Worm (Caenorhabditis elegans) whole organism, young adult: Measurements from ENCODE around the gene Y54H5A.2.

Experiments used
- B0336.3 ChIP-seq: fragments of 200-800 bp; sonication (Bioruptor generic); IDR thresholded peaks from 2 replicates; pipeline ENCODE4 v1.3.6; 2022; ENCODE audit warnings: missing genetic modification characterization, missing compliant biosample characterization
- C06A6.2 ChIP-seq: fragments of 200-800 bp; sonication (Bioruptor generic); conservative IDR thresholded peaks from 2 replicates; pipeline ENCODE4 v1.3.6; 2022; ENCODE audit warnings: missing genetic modification characterization, missing compliant biosample characterization
- C17E4.6 ChIP-seq: fragments of 200-800 bp; sonication (Bioruptor generic); IDR thresholded peaks from 2 replicates; pipeline ENCODE4 v1.3.6; 2022; ENCODE audit warnings: missing genetic modification reagents, missing genetic modification characterization, missing compliant biosample characterization
- D2030.7 ChIP-seq: fragments of 200-800 bp; sonication (Bioruptor generic); IDR thresholded peaks from 2 replicates; pipeline ENCODE4 v1.3.6; 2022; ENCODE audit warnings: missing genetic modification reagents, missing genetic modification characterization, missing compliant biosample characterization
- F23B12.7 ChIP-seq: sonication (generic microtip); optimal IDR thresholded peaks from 2 replicates; lab custom pipeline; 2017; ENCODE audit warnings: missing genetic modification characterization, mild to moderate bottlenecking, missing compliant biosample characterization, antibody characterized with exemption, moderate library complexity; ENCODE audit not compliant: insufficient read depth
- F57A8.1 ChIP-seq: fragments of 200-800 bp; sonication (Bioruptor generic); optimal IDR thresholded peaks from 2 replicates; lab custom pipeline; 2018; ENCODE audit warnings: mild to moderate bottlenecking, missing genetic modification characterization, moderate library complexity, missing compliant biosample characterization
- K11D2.4 ChIP-seq: fragments of 200-800 bp; sonication (Bioruptor generic); IDR thresholded peaks from 2 replicates; pipeline ENCODE4 v1.3.6; 2022; ENCODE audit warnings: missing genetic modification reagents, missing genetic modification characterization, missing compliant biosample characterization
- aptf-3 ChIP-seq: fragments of 200-800 bp; sonication (Bioruptor generic); IDR thresholded peaks from 2 replicates; pipeline ENCODE4 v1.3.6; 2022; ENCODE audit warnings: missing genetic modification characterization, missing compliant biosample characterization
- bed-2 ChIP-seq: fragments of 200-800 bp; sonication (Bioruptor generic); IDR thresholded peaks from 2 replicates; pipeline ENCODE4 v1.3.6; 2022; ENCODE audit warnings: missing genetic modification reagents, missing genetic modification characterization, missing compliant biosample characterization
- cebp-2 ChIP-seq: fragments of 200-800 bp; sonication (Bioruptor generic); IDR thresholded peaks from 2 replicates; pipeline ENCODE4 v1.3.6; 2022; ENCODE audit warnings: missing genetic modification characterization, missing compliant biosample characterization
- ceh-40 ChIP-seq: fragments of 200-800 bp; sonication (Bioruptor generic); IDR thresholded peaks from 2 replicates; pipeline ENCODE4 v1.3.6; 2022; ENCODE audit warnings: missing genetic modification characterization, missing compliant biosample characterization
- dox-1 ChIP-seq: fragments of 200-800 bp; sonication (Bioruptor generic); IDR thresholded peaks from 2 replicates; pipeline ENCODE4 v1.3.6; 2022; ENCODE audit warnings: missing genetic modification reagents, missing genetic modification characterization, missing compliant biosample characterization
- dpl-1 ChIP-seq: fragments of 150-350 bp; optimal IDR thresholded peaks from 2 replicates; lab custom pipeline; 2014; ENCODE audit warnings: missing biosample characterization, missing genetic modification reagents, missing genetic modification characterization
- ekl-4 ChIP-seq: fragments of 200-800 bp; sonication (Bioruptor generic); IDR thresholded peaks from 2 replicates; pipeline ENCODE4 v1.3.6; 2022; ENCODE audit warnings: missing genetic modification reagents, missing genetic modification characterization, missing compliant biosample characterization
- gei-17 ChIP-seq: fragments of 200-800 bp; sonication (Bioruptor generic); optimal IDR thresholded peaks from 2 replicates; lab custom pipeline; 2018; ENCODE audit warnings: mild to moderate bottlenecking, missing genetic modification characterization, missing compliant biosample characterization
- hmg-20 ChIP-seq: fragments of 200-800 bp; sonication (Bioruptor generic); IDR thresholded peaks from 2 replicates; pipeline ENCODE4 v1.3.6; 2022; ENCODE audit warnings: missing genetic modification reagents, missing genetic modification characterization, missing compliant biosample characterization
- lag-1 ChIP-seq: fragments of 200-800 bp; sonication (Bioruptor generic); IDR thresholded peaks from 2 replicates; pipeline ENCODE4 v1.3.6; 2022; ENCODE audit warnings: missing genetic modification reagents, missing genetic modification characterization, missing compliant biosample characterization
- let-526 ChIP-seq: fragments of 200-800 bp; sonication (Bioruptor generic); IDR thresholded peaks from 2 replicates; pipeline ENCODE4 v1.3.6; 2022; ENCODE audit warnings: missing genetic modification reagents, missing genetic modification characterization, missing compliant biosample characterization
- madf-10 ChIP-seq: sonication (generic microtip); optimal IDR thresholded peaks from 2 replicates; lab custom pipeline; 2016; ENCODE audit warnings: mild to moderate bottlenecking, missing genetic modification characterization, missing compliant biosample characterization
- madf-3 ChIP-seq: fragments of 200-800 bp; sonication (Bioruptor generic); IDR thresholded peaks from 2 replicates; pipeline ENCODE4 v1.3.6; 2022; ENCODE audit warnings: missing genetic modification reagents, missing genetic modification characterization, missing compliant biosample characterization
- mes-4 ChIP-seq: sonication (generic microtip); optimal IDR thresholded peaks from 2 replicates; lab custom pipeline; 2016; ENCODE audit warnings: missing genotype, missing genetic modification characterization, missing compliant biosample characterization
- mxl-1 ChIP-seq: sonication (generic microtip); optimal IDR thresholded peaks from 2 replicates; lab custom pipeline; 2016; ENCODE audit warnings: missing genetic modification characterization, missing compliant biosample characterization
- nfya-2 ChIP-seq: fragments of 200-800 bp; sonication (Bioruptor generic); IDR thresholded peaks from 2 replicates; pipeline ENCODE4 v1.3.6; 2022; ENCODE audit warnings: missing genetic modification reagents, missing genetic modification characterization, missing compliant biosample characterization
- rcor-1 ChIP-seq: fragments of 200-800 bp; sonication (Bioruptor generic); IDR thresholded peaks from 2 replicates; pipeline ENCODE4 v1.3.6; 2022; ENCODE audit warnings: missing genetic modification reagents, missing genetic modification characterization, missing compliant biosample characterization
- rec-8 ChIP-seq, 2 experiments: sonication (generic microtip); optimal IDR thresholded peaks; 2 replicates each; lab custom pipeline; 2016; ENCODE audit warnings: mild to moderate bottlenecking in 2 of 2, missing genetic modification characterization in 2 of 2, missing genetic modification reagents in 2 of 2, missing genotype in 2 of 2, missing biosample characterization in 1 of 2, missing compliant biosample characterization in 1 of 2, moderate library complexity in 1 of 2
- repo-1 ChIP-seq: sonication (generic microtip); optimal IDR thresholded peaks from 2 replicates; lab custom pipeline; 2017; ENCODE audit warnings: mild to moderate bottlenecking, missing genetic modification characterization, missing compliant biosample characterization
- snpc-1.3 ChIP-seq: sonication (generic microtip); optimal IDR thresholded peaks from 2 replicates; lab custom pipeline; 2017; ENCODE audit warnings: missing genetic modification characterization, mild to moderate bottlenecking, missing compliant biosample characterization, antibody characterized with exemption, moderate library complexity, missing genotype, missing genetic modification reagents; ENCODE audit not compliant: insufficient read depth
- snpc-4 ChIP-seq, 5 experiments: fragments of 150-350 bp in 1 of 5; sonication (generic microtip) in 4 of 5; optimal IDR thresholded peaks; 2 replicates each; lab custom pipeline; 2014 to 2018; ENCODE audit warnings: missing genetic modification characterization in 5 of 5, missing biosample characterization in 3 of 5, antibody characterized with exemption in 2 of 5, mild to moderate bottlenecking in 2 of 5, missing compliant biosample characterization in 2 of 5, missing genotype in 2 of 5, moderate library complexity in 2 of 5, missing genetic modification reagents in 1 of 5
- somi-1 ChIP-seq: fragments of 200-800 bp; sonication (Bioruptor generic); optimal IDR thresholded peaks from 2 replicates; lab custom pipeline; 2018; ENCODE audit warnings: mild to moderate bottlenecking, missing genetic modification characterization, missing compliant biosample characterization
- sptf-2 ChIP-seq: fragments of 200-800 bp; sonication (Bioruptor generic); optimal IDR thresholded peaks from 2 replicates; lab custom pipeline; 2018; ENCODE audit warnings: mild to moderate bottlenecking, missing genetic modification characterization, missing compliant biosample characterization
- tbx-9 ChIP-seq: sonication (generic microtip); optimal IDR thresholded peaks from 2 replicates; lab custom pipeline; 2016; ENCODE audit warnings: borderline replicate concordance, missing genetic modification characterization, inconsistent platforms, missing compliant biosample characterization
- zim-3 ChIP-seq: sonication (generic microtip); optimal IDR thresholded peaks from 2 replicates; lab custom pipeline; 2017; ENCODE audit warnings: mild to moderate bottlenecking, missing genetic modification characterization, moderate library complexity, missing compliant biosample characterization
- ztf-22 ChIP-seq: fragments of 200-800 bp; sonication (Bioruptor generic); optimal IDR thresholded peaks from 2 replicates; lab custom pipeline; 2018; ENCODE audit warnings: mild to moderate bottlenecking, missing genetic modification characterization, moderate library complexity, missing compliant biosample characterization
- ztf-6 ChIP-seq: fragments of 200-800 bp; sonication (Bioruptor generic); IDR thresholded peaks from 2 replicates; pipeline ENCODE4 v1.3.6; 2022; ENCODE audit warnings: missing genetic modification reagents, missing genetic modification characterization, missing compliant biosample characterization

The Y54H5A.2 gene

DNA sequence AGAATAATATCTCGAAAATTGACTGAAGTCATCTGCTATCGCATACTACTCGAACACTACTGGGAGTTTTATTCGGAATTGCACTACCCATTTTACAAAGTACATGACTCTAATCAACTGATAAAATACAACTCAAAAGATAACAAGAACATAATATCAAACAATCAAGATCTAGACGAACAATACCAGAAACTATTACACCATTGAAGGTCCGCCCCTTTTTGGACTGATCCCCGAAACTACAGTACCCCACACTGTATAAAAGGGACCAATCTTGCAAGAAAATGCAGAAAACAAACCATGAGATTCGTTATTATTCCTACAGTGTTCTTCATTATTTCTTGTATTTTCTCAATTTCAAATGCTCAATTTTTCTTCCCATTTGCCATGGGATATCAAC lies 54.9 kb downstream of the Y54H5A.2 start, which contains the start of gene F54D8.10 (continued):
- no peak for TF ChIP-seq C06A6.2 (GFP tag; lab: Robert Waterston, UW)

DNA sequence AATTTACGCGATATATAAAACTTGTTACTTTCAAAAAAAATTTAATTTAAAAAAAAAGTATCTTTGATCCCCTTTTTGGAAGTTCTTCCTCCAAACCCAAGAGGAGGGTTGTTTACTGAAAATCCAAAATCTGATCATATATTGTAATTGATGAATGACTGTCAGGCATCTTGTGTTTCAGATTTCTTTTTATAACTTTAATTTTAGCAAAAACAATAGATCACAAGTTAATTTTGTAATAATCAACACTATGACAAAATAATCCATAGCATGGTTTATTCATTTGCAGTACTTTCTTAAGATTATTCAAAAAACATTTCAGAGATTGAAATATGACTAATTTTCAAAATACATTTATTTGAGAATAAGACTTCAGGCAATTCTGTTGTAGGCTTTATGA lies 57.0 kb downstream of the Y54H5A.2 start:
- TF ChIP-seq ztf-22 (GFP tag; lab: Kevin White, UChicago), result no peak
- no peak for TF ChIP-seq ztf-6 (GFP tag; lab: Robert Waterston, UW)
- no peak for TF ChIP-seq dox-1 (GFP tag; lab: Robert Waterston, UW)
- TF ChIP-seq F23B12.7, result no peak
- TF ChIP-seq C06A6.2 (GFP tag; lab: Robert Waterston, UW), result no peak
- no peak for TF ChIP-seq mxl-1
- TF ChIP-seq C17E4.6 (GFP tag; lab: Robert Waterston, UW), result no peak
- no peak for TF ChIP-seq sptf-2 (GFP tag; lab: Kevin White, UChicago)
- no peak for TF ChIP-seq F57A8.1
- no peak for TF ChIP-seq hmg-20 (GFP tag; lab: Robert Waterston, UW)
- TF ChIP-seq K11D2.4 (GFP tag; lab: Robert Waterston, UW), result no peak
- no peak for TF ChIP-seq somi-1
- no peak for TF ChIP-seq zim-3 (tag; lab: Kevin White, UChicago)
- TF ChIP-seq mes-4, result no peak
- TF ChIP-seq lag-1, result no peak
- no peak for TF ChIP-seq snpc-1.3 (tag; lab: Kevin White, UChicago)
- TF ChIP-seq rec-8 (tag; optimal IDR thresholded peaks at IDR 0.05; lab: Kevin White, UChicago), result no peak
- no peak for TF ChIP-seq repo-1 (tag; lab: Kevin White, UChicago)
- TF ChIP-seq, all 124 proteins: peak for 0

DNA sequence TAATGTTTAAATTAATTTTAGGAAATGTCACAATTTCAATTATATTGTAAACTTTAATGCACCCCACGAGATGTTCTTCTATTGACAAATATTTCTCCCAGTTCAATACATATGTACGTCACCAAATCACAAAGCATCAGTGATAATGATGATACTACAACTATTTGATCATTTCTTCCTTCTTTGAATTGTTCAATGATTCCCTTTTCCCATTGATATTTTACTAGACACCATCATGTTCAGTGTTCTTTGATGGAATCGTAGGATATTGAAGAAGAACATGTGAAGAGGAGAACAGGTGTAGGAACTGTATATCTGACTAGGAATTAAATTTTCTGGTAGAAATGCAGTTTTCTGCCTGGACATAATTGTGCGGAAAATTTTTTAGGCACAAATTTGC lies 59.9 kb downstream of the Y54H5A.2 start:
- TF ChIP-seq D2030.7 (GFP tag; lab: Robert Waterston, UW) (no peak), tbx-9 (tag; lab: Kevin White, UChicago) (no peak), madf-3 (GFP tag; lab: Robert Waterston, UW) (no peak), snpc-1.3 (tag; lab: Kevin White, UChicago) (no peak), let-526 (no peak), snpc-4 (GFP tag; optimal IDR thresholded peaks at IDR 0.05; lab: Kevin White, UChicago) (no peak), snpc-4 (tag; optimal IDR thresholded peaks at IDR 0.05; lab: Kevin White, UChicago) (no peak), zim-3 (tag; lab: Kevin White, UChicago) (no peak), madf-10 (no peak), B0336.3 (no peak), ceh-40 (GFP tag; lab: Robert Waterston, UW) (no peak), bed-2 (GFP tag; lab: Robert Waterston, UW) (no peak), aptf-3 (no peak), rcor-1 (GFP tag; lab: Robert Waterston, UW) (no peak), nfya-2 (no peak), dpl-1 (no peak), gei-17 (GFP tag; lab: Kevin White, UChicago) (no peak), cebp-2 (no peak), ekl-4 (GFP tag; lab: Robert Waterston, UW) (no peak)
